Worm (Caenorhabditis elegans): Measurements from ENCODE around the gene Y57G11C.22.

- TF ChIP-seq tra-4 (tag; optimal IDR thresholded peaks at IDR 0.05) (no peak), scrt-1 (GFP tag; IDR thresholded peaks at IDR 0.05) (no peak), ets-7 (tag; optimal IDR thresholded peaks at IDR 0.05) (no peak), tbx-11 (GFP tag; IDR thresholded peaks at IDR 0.05) (no peak), F13C5.2 (tag; optimal IDR thresholded peaks at IDR 0.05) (no peak), hmg-4 (GFP tag; optimal IDR thresholded peaks at IDR 0.05) (no peak), ama-1 (optimal IDR thresholded peaks at IDR 0.05) (no peak), pes-1 (GFP tag; IDR thresholded peaks at IDR 0.05) (no peak), ceh-13 (GFP tag; optimal IDR thresholded peaks at IDR 0.05) (no peak), ceh-36 (tag; optimal IDR thresholded peaks at IDR 0.05) (no peak), flt-1 (GFP tag; IDR thresholded peaks at IDR 0.05) (no peak), aly-1 (tag; optimal IDR thresholded peaks at IDR 0.05) (no peak)
These were observed 46.4 kb upstream of the Y57G11C.22 start for ce11 chrIV:14790579-14790978.
